Worm (Caenorhabditis elegans): Measurements from ENCODE around the gene F12A10.8.

DNA sequence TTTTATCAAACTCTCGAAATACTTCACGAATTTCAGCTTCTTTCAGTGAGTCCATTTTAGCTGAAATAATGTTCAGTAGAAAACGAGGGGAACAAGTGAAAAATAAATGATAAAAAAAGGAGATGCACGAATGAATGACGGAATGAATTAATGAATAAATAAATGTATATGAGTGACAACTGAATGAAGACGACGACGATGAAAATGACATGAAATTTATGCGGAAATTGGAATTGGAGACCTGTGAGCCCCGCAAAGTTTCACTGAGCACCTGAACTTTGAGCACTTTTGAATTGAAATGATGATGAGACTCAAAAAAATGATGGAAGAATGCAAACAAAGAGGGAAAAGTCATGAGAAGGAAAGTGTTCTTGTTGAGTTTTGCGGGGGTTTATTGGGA, 18.9 kb downstream of the F12A10.8 start, which contains the start of gene cal-8:
- TF ChIP-seq lin-35 (GFP tag; optimal IDR thresholded peaks at IDR 0.05) (no peak), aly-2 (tag; optimal IDR thresholded peaks at IDR 0.05) (no peak), lin-39 (tag; optimal IDR thresholded peaks at IDR 0.05) (no peak), nhr-77 (tag; optimal IDR thresholded peaks at IDR 0.05) (no peak), irx-1 (tag; optimal IDR thresholded peaks at IDR 0.05) (no peak), elt-2 (tag; optimal IDR thresholded peaks at IDR 0.05) (no peak)
